Worm (Caenorhabditis elegans) whole organism, midembryonic: ENCODE measurements around the gene lsm-7.
A peak's percentile ranks its signal among the peaks of the same experiment; 100 is the strongest.

Source experiments
- T22C8.4 ChIP-seq: fragments of 200-800 bp; sonication (Bioruptor generic); IDR thresholded peaks from 2 replicates; pipeline ENCODE4 v1.3.6; 2022; ENCODE audit warnings: missing genetic modification characterization, missing compliant biosample characterization
- cog-1 ChIP-seq: sonication (generic microtip); optimal IDR thresholded peaks from 2 replicates; lab custom pipeline; 2016; ENCODE audit warnings: missing genetic modification characterization, missing compliant biosample characterization
- flt-1 ChIP-seq: fragments of 200-800 bp; sonication (Bioruptor generic); IDR thresholded peaks from 2 replicates; pipeline ENCODE4 v1.3.6; 2022; ENCODE audit warnings: missing genetic modification characterization, missing compliant biosample characterization
- klf-2 ChIP-seq: fragments of 200-800 bp; sonication (Bioruptor generic); conservative IDR thresholded peaks from 2 replicates; pipeline ENCODE4 v1.3.6; 2022; ENCODE audit warnings: missing genetic modification reagents, missing genetic modification characterization, missing compliant biosample characterization
- med-1 ChIP-seq: sonication (generic microtip); optimal IDR thresholded peaks from 2 replicates; lab custom pipeline; 2017; ENCODE audit warnings: missing genetic modification characterization, mild to moderate bottlenecking, missing compliant biosample characterization, antibody characterized with exemption, missing genetic modification reagents; ENCODE audit not compliant: insufficient read depth
- ref-1 ChIP-seq: fragments of 200-800 bp; sonication (Bioruptor generic); conservative IDR thresholded peaks from 2 replicates; pipeline ENCODE4 v1.3.6; 2022; ENCODE audit warnings: missing genetic modification reagents, missing genetic modification characterization, missing compliant biosample characterization
- tab-1 ChIP-seq: fragments of 200-800 bp; sonication (Bioruptor generic); IDR thresholded peaks from 2 replicates; pipeline ENCODE4 v1.3.6; 2022; ENCODE audit warnings: missing genetic modification characterization, missing compliant biosample characterization
- ztf-23 ChIP-seq: fragments of 200-800 bp; sonication (Bioruptor generic); IDR thresholded peaks from 2 replicates; pipeline ENCODE4 v1.3.6; 2022; ENCODE audit warnings: missing genetic modification reagents, missing genetic modification characterization, missing compliant biosample characterization
- ztf-29 ChIP-seq: fragments of 200-800 bp; sonication (Bioruptor generic); IDR thresholded peaks from 2 replicates; pipeline ENCODE4 v1.3.6; 2022; ENCODE audit warnings: missing genetic modification reagents, missing genetic modification characterization, missing compliant biosample characterization

Gene lsm-7

ce11 chrIV:10916134-10916533 lies 17.2 kb upstream of the lsm-7 start:
- TF ChIP-seq cog-1 (tag; lab: Kevin White, UChicago) (no peak), klf-2 (no peak), tab-1 (GFP tag; lab: Robert Waterston, UW) (no peak), ztf-23 (no peak), ztf-29 (GFP tag; lab: Robert Waterston, UW) (no peak), med-1 (no peak), T22C8.4 (GFP tag; lab: Robert Waterston, UW) (no peak), ref-1 (GFP tag; lab: Robert Waterston, UW) (no peak), flt-1 (GFP tag; lab: Robert Waterston, UW) (no peak)

- TF ChIP-seq T22C8.4 (GFP tag; lab: Robert Waterston, UW) (no peak), med-1 (no peak), flt-1 (GFP tag; lab: Robert Waterston, UW) (peak; percentile 50; the same call in 1 of the 2 replicates), cog-1 (tag; lab: Kevin White, UChicago) (peak; percentile 39)
These were observed 14.3 kb upstream of the lsm-7 start for ce11 chrIV:10918877-10919560.

- TF ChIP-seq klf-2 (no peak), ztf-23 (no peak), flt-1 (GFP tag; lab: Robert Waterston, UW) (no peak), med-1 (no peak), T22C8.4 (GFP tag; lab: Robert Waterston, UW) (no peak), tab-1 (GFP tag; lab: Robert Waterston, UW) (no peak), ztf-29 (GFP tag; lab: Robert Waterston, UW) (no peak), cog-1 (tag; lab: Kevin White, UChicago) (no peak), ref-1 (GFP tag; lab: Robert Waterston, UW) (no peak)
These were observed 13.5 kb upstream of the lsm-7 start, which contains the start of gene rbr-2 for ce11 chrIV:10919770-10920169. TSS of gene rbr-2 (plus strand) at chrIV:10920070.

- no peak for TF ChIP-seq cog-1 (tag; lab: Kevin White, UChicago)
- no peak for TF ChIP-seq ref-1 (GFP tag; lab: Robert Waterston, UW)
- TF ChIP-seq ztf-23: no peak
- no peak for TF ChIP-seq med-1
- no peak for TF ChIP-seq klf-2
- no peak for TF ChIP-seq tab-1 (GFP tag; lab: Robert Waterston, UW)
- TF ChIP-seq T22C8.4 (GFP tag; lab: Robert Waterston, UW): no peak
- 0 out of 2 replicates have a peak, but pooled peaks have one; percentile 17 for TF ChIP-seq flt-1 (GFP tag; lab: Robert Waterston, UW)
These were observed 660 bp downstream of the lsm-7 start for ce11 chrIV:10933777-10934546.

- TF ChIP-seq T22C8.4 (GFP tag; lab: Robert Waterston, UW) (no peak), ztf-29 (GFP tag; lab: Robert Waterston, UW) (no peak), med-1 (no peak), ztf-23 (no peak), cog-1 (tag; lab: Kevin White, UChicago) (no peak), tab-1 (GFP tag; lab: Robert Waterston, UW) (no peak), klf-2 (no peak)
These were observed 1.5 kb downstream of the lsm-7 start for ce11 chrIV:10934786-10935185.

- 0 out of 2 replicates have a peak, but pooled peaks have one; percentile 34 for TF ChIP-seq flt-1 (GFP tag; lab: Robert Waterston, UW)
- 0 out of 2 replicates have a peak, but pooled peaks have one; percentile 19 for TF ChIP-seq ztf-23
- peak; percentile 70 for TF ChIP-seq cog-1 (tag; lab: Kevin White, UChicago)
- TF ChIP-seq med-1: no peak
These were observed 2.0 kb downstream of the lsm-7 start for ce11 chrIV:10935336-10935735.

ce11 chrIV:10935853-10936491 lies 2.7 kb downstream of the lsm-7 start, which contains the start of gene lgg-2:
TSS of gene lgg-2 (minus strand) at chrIV:10935903.
- no peak for TF ChIP-seq flt-1 (GFP tag; lab: Robert Waterston, UW)
- TF ChIP-seq cog-1 (tag; lab: Kevin White, UChicago): peak; percentile 65

- TF ChIP-seq T22C8.4 (GFP tag; lab: Robert Waterston, UW): peak; percentile 74
- TF ChIP-seq ztf-29 (GFP tag; lab: Robert Waterston, UW): no peak
- TF ChIP-seq klf-2: no peak
- TF ChIP-seq med-1: no peak
- TF ChIP-seq cog-1 (tag; lab: Kevin White, UChicago): peak; percentile 25
- TF ChIP-seq ztf-23: no peak
These were observed 3.7 kb downstream of the lsm-7 start, which contains the start of gene fic-1 for ce11 chrIV:10936906-10937540. TSS of gene fic-1 (plus strand) at chrIV:10937454.

ce11 chrIV:10948797-10949196 lies 15.5 kb downstream of the lsm-7 start, which contains the start of gene Y69E1A.1:
TSS of gene Y69E1A.1 (minus strand) at chrIV:10948897.
- TF ChIP-seq ref-1 (GFP tag; lab: Robert Waterston, UW) (no peak), tab-1 (GFP tag; lab: Robert Waterston, UW) (no peak), ztf-29 (GFP tag; lab: Robert Waterston, UW) (no peak), flt-1 (GFP tag; lab: Robert Waterston, UW) (no peak), ztf-23 (no peak)
